Worm (Caenorhabditis elegans) whole organism, midembryonic: Measurements from ENCODE around the gene Y97E10AR.4.

Experiments used
- T22C8.4 ChIP-seq: fragments of 200-800 bp; sonication (Bioruptor generic); IDR thresholded peaks from 2 replicates; pipeline ENCODE4 v1.3.6; 2022; ENCODE audit warnings: missing genetic modification characterization, missing compliant biosample characterization
- cog-1 ChIP-seq: sonication (generic microtip); optimal IDR thresholded peaks from 2 replicates; lab custom pipeline; 2016; ENCODE audit warnings: missing genetic modification characterization, missing compliant biosample characterization
- flt-1 ChIP-seq: fragments of 200-800 bp; sonication (Bioruptor generic); IDR thresholded peaks from 2 replicates; pipeline ENCODE4 v1.3.6; 2022; ENCODE audit warnings: missing genetic modification characterization, missing compliant biosample characterization
- klf-2 ChIP-seq: fragments of 200-800 bp; sonication (Bioruptor generic); conservative IDR thresholded peaks from 2 replicates; pipeline ENCODE4 v1.3.6; 2022; ENCODE audit warnings: missing genetic modification reagents, missing genetic modification characterization, missing compliant biosample characterization
- med-1 ChIP-seq: sonication (generic microtip); optimal IDR thresholded peaks from 2 replicates; lab custom pipeline; 2017; ENCODE audit warnings: missing genetic modification characterization, mild to moderate bottlenecking, missing compliant biosample characterization, antibody characterized with exemption, missing genetic modification reagents; ENCODE audit not compliant: insufficient read depth
- ref-1 ChIP-seq: fragments of 200-800 bp; sonication (Bioruptor generic); conservative IDR thresholded peaks from 2 replicates; pipeline ENCODE4 v1.3.6; 2022; ENCODE audit warnings: missing genetic modification reagents, missing genetic modification characterization, missing compliant biosample characterization
- tab-1 ChIP-seq: fragments of 200-800 bp; sonication (Bioruptor generic); IDR thresholded peaks from 2 replicates; pipeline ENCODE4 v1.3.6; 2022; ENCODE audit warnings: missing genetic modification characterization, missing compliant biosample characterization
- ztf-23 ChIP-seq: fragments of 200-800 bp; sonication (Bioruptor generic); IDR thresholded peaks from 2 replicates; pipeline ENCODE4 v1.3.6; 2022; ENCODE audit warnings: missing genetic modification reagents, missing genetic modification characterization, missing compliant biosample characterization
- ztf-29 ChIP-seq: fragments of 200-800 bp; sonication (Bioruptor generic); IDR thresholded peaks from 2 replicates; pipeline ENCODE4 v1.3.6; 2022; ENCODE audit warnings: missing genetic modification reagents, missing genetic modification characterization, missing compliant biosample characterization

The Y97E10AR.4 gene

ce11 chrV:8010103-8010502, at the start of gene Y97E10AR.4:
Y97E10AR.4 (minus strand) TSS chrV:8010233.
- TF ChIP-seq ztf-23 = no peak
- TF ChIP-seq ref-1 (GFP tag; lab: Robert Waterston, UW) = no peak
- TF ChIP-seq flt-1 (GFP tag; lab: Robert Waterston, UW) = no peak
- TF ChIP-seq cog-1 (tag; lab: Kevin White, UChicago) = no peak
- TF ChIP-seq med-1 = no peak
- TF ChIP-seq klf-2 = no peak
- no peak for TF ChIP-seq T22C8.4
- TF ChIP-seq tab-1 (GFP tag; lab: Robert Waterston, UW) = no peak
- no peak for TF ChIP-seq ztf-29 (GFP tag; lab: Robert Waterston, UW)

ce11 chrV:8058359-8058758, 48.3 kb upstream of the Y97E10AR.4 start, which contains the start of gene str-138:
str-138 (plus strand) TSS chrV:8058659.
- no peak for TF ChIP-seq flt-1 (GFP tag; lab: Robert Waterston, UW)
- no peak for TF ChIP-seq klf-2
- TF ChIP-seq med-1 = no peak
- TF ChIP-seq cog-1 (tag; lab: Kevin White, UChicago) = no peak
- no peak for TF ChIP-seq ref-1 (GFP tag; lab: Robert Waterston, UW)
- no peak for TF ChIP-seq tab-1 (GFP tag; lab: Robert Waterston, UW)
- no peak for TF ChIP-seq ztf-29 (GFP tag; lab: Robert Waterston, UW)
- TF ChIP-seq ztf-23 = no peak
- TF ChIP-seq T22C8.4 = no peak

- TF ChIP-seq cog-1 (tag; lab: Kevin White, UChicago) = no peak
- no peak for TF ChIP-seq flt-1 (GFP tag; lab: Robert Waterston, UW)
- TF ChIP-seq T22C8.4 = no peak
- TF ChIP-seq ztf-23 = no peak
- no peak for TF ChIP-seq tab-1 (GFP tag; lab: Robert Waterston, UW)
- no peak for TF ChIP-seq ref-1 (GFP tag; lab: Robert Waterston, UW)
- no peak for TF ChIP-seq ztf-29 (GFP tag; lab: Robert Waterston, UW)
Measured at ce11 chrV:8055170-8055569, 45.1 kb upstream of the Y97E10AR.4 start.

- TF ChIP-seq cog-1 (tag; lab: Kevin White, UChicago) = no peak
- no peak for TF ChIP-seq ref-1 (GFP tag; lab: Robert Waterston, UW)
Measured at ce11 chrV:8054130-8054529, 44.1 kb upstream of the Y97E10AR.4 start, which contains the start of gene ZC513.2. ZC513.2 (plus strand) TSS chrV:8054430.

ce11 chrV:8051851-8052250, 41.8 kb upstream of the Y97E10AR.4 start, which contains the start of gene sth-1:
sth-1 (plus strand) TSS chrV:8052151.
- no peak for TF ChIP-seq klf-2
- TF ChIP-seq T22C8.4 = no peak
- TF ChIP-seq tab-1 (GFP tag; lab: Robert Waterston, UW) = no peak
- no peak for TF ChIP-seq flt-1 (GFP tag; lab: Robert Waterston, UW)
- no peak for TF ChIP-seq ztf-23
- TF ChIP-seq med-1 = no peak
- TF ChIP-seq ztf-29 (GFP tag; lab: Robert Waterston, UW) = no peak
- no peak for TF ChIP-seq cog-1 (tag; lab: Kevin White, UChicago)
- no peak for TF ChIP-seq ref-1 (GFP tag; lab: Robert Waterston, UW)

ce11 chrV:8050811-8051210, 40.8 kb upstream of the Y97E10AR.4 start, which contains the start of gene col-43:
col-43 (minus strand) TSS chrV:8050911.
- no peak for TF ChIP-seq cog-1 (tag; lab: Kevin White, UChicago)
- no peak for TF ChIP-seq klf-2
- no peak for TF ChIP-seq ref-1 (GFP tag; lab: Robert Waterston, UW)

- TF ChIP-seq ztf-23 = no peak
- no peak for TF ChIP-seq ref-1 (GFP tag; lab: Robert Waterston, UW)
- no peak for TF ChIP-seq klf-2
- no peak for TF ChIP-seq cog-1 (tag; lab: Kevin White, UChicago)
- TF ChIP-seq T22C8.4 = no peak
- no peak for TF ChIP-seq med-1
- TF ChIP-seq flt-1 (GFP tag; lab: Robert Waterston, UW) = no peak
- no peak for TF ChIP-seq ztf-29 (GFP tag; lab: Robert Waterston, UW)
Measured at ce11 chrV:8050059-8050677, 40.1 kb upstream of the Y97E10AR.4 start.

- TF ChIP-seq T22C8.4 = no peak
- no peak for TF ChIP-seq tab-1 (GFP tag; lab: Robert Waterston, UW)
- TF ChIP-seq ztf-29 (GFP tag; lab: Robert Waterston, UW) = no peak
- no peak for TF ChIP-seq med-1
- no peak for TF ChIP-seq cog-1 (tag; lab: Kevin White, UChicago)
Measured at ce11 chrV:8046706-8047105, 36.7 kb upstream of the Y97E10AR.4 start, which contains the start of gene ZC513.3. ZC513.3 (plus strand) TSS chrV:8047006.

- TF ChIP-seq med-1 (no peak), ref-1 (GFP tag; lab: Robert Waterston, UW) (no peak), cog-1 (tag; lab: Kevin White, UChicago) (no peak)
Measured at ce11 chrV:8044957-8045356, 34.9 kb upstream of the Y97E10AR.4 start.

- no peak for TF ChIP-seq med-1
- no peak for TF ChIP-seq ztf-23
- no peak for TF ChIP-seq flt-1 (GFP tag; lab: Robert Waterston, UW)
- no peak for TF ChIP-seq T22C8.4
- TF ChIP-seq ref-1 (GFP tag; lab: Robert Waterston, UW) = no peak
- TF ChIP-seq klf-2 = no peak
- TF ChIP-seq tab-1 (GFP tag; lab: Robert Waterston, UW) = no peak
- no peak for TF ChIP-seq ztf-29 (GFP tag; lab: Robert Waterston, UW)
- TF ChIP-seq cog-1 (tag; lab: Kevin White, UChicago) = no peak
Measured at ce11 chrV:8043664-8044063, 33.6 kb upstream of the Y97E10AR.4 start.
